Worm (Caenorhabditis elegans) whole organism, young adult: ENCODE data around the gene ZK121.2.

ENCODE experiments used
- C17E4.6 ChIP-seq: fragments of 200-800 bp; sonication (Bioruptor generic); IDR thresholded peaks from 2 replicates; pipeline ENCODE4 v1.3.6; 2022; ENCODE audit warnings: missing genetic modification reagents, missing genetic modification characterization, missing compliant biosample characterization
- F10E7.11 ChIP-seq: sonication (generic microtip); optimal IDR thresholded peaks from 2 replicates; lab custom pipeline; 2017; ENCODE audit warnings: mild to moderate bottlenecking, missing genetic modification characterization, moderate library complexity, missing compliant biosample characterization
- F55B11.4 ChIP-seq: sonication (generic microtip); optimal IDR thresholded peaks from 2 replicates; lab custom pipeline; 2016; ENCODE audit warnings: missing compliant biosample characterization, missing genetic modification characterization, borderline replicate concordance; ENCODE audit not compliant: insufficient read depth
- F57A8.1 ChIP-seq: fragments of 200-800 bp; sonication (Bioruptor generic); optimal IDR thresholded peaks from 2 replicates; lab custom pipeline; 2018; ENCODE audit warnings: mild to moderate bottlenecking, missing genetic modification characterization, moderate library complexity, missing compliant biosample characterization
- K11D2.4 ChIP-seq: fragments of 200-800 bp; sonication (Bioruptor generic); IDR thresholded peaks from 2 replicates; pipeline ENCODE4 v1.3.6; 2022; ENCODE audit warnings: missing genetic modification reagents, missing genetic modification characterization, missing compliant biosample characterization
- T07F8.4 ChIP-seq: sonication (generic microtip); optimal IDR thresholded peaks from 2 replicates; lab custom pipeline; 2016; ENCODE audit warnings: mild to moderate bottlenecking, missing genetic modification characterization, moderate library complexity, missing compliant biosample characterization
- T26A5.8 ChIP-seq: sonication (generic microtip); optimal IDR thresholded peaks from 2 replicates; lab custom pipeline; 2016; ENCODE audit warnings: missing genetic modification characterization, missing compliant biosample characterization
- Y53F4B.3 ChIP-seq: fragments of 200-800 bp; sonication (Bioruptor generic); IDR thresholded peaks from 2 replicates; pipeline ENCODE4 v1.3.6; 2022; ENCODE audit warnings: missing genetic modification reagents, missing genetic modification characterization, missing compliant biosample characterization
- Y53G8AR.9 ChIP-seq: fragments of 200-800 bp; sonication (Bioruptor generic); conservative IDR thresholded peaks from 2 replicates; pipeline ENCODE4 v1.3.6; 2022; ENCODE audit warnings: missing genetic modification reagents, missing genetic modification characterization, missing compliant biosample characterization
- ZK185.1 ChIP-seq: sonication (generic microtip); optimal IDR thresholded peaks from 2 replicates; lab custom pipeline; 2016; ENCODE audit warnings: mild to moderate bottlenecking, missing genetic modification characterization, missing compliant biosample characterization; ENCODE audit not compliant: poor library complexity, severe bottlenecking
- ama-1 ChIP-seq, 3 experiments: fragments of 150-350 bp in 1 of 3; sonication (generic microtip) in 2 of 3; optimal IDR thresholded peaks; 2 replicates each; lab custom pipeline; 2014 to 2018; ENCODE audit warnings: missing biosample characterization in 2 of 3, missing genetic modification characterization in 2 of 3, missing genetic modification reagents in 2 of 3
- aptf-2 ChIP-seq: fragments of 200-800 bp; sonication (Bioruptor generic); conservative IDR thresholded peaks from 2 replicates; pipeline ENCODE4 v1.3.6; 2022; ENCODE audit warnings: missing genetic modification reagents, missing genetic modification characterization, missing compliant biosample characterization
- athp-1 ChIP-seq: sonication (generic microtip); optimal IDR thresholded peaks from 2 replicates; lab custom pipeline; 2017; ENCODE audit warnings: mild to moderate bottlenecking, missing genetic modification characterization, missing compliant biosample characterization
- attf-3 ChIP-seq: fragments of 200-800 bp; sonication (Bioruptor generic); conservative IDR thresholded peaks from 2 replicates; pipeline ENCODE4 v1.3.6; 2022; ENCODE audit warnings: missing genetic modification reagents, missing genetic modification characterization, missing compliant biosample characterization
- attf-6 ChIP-seq: fragments of 200-800 bp; sonication (Bioruptor generic); IDR thresholded peaks from 2 replicates; pipeline ENCODE4 v1.3.6; 2022; ENCODE audit warnings: missing genetic modification reagents, missing genetic modification characterization, missing compliant biosample characterization
- chd-7 ChIP-seq: sonication (generic microtip); optimal IDR thresholded peaks from 2 replicates; lab custom pipeline; 2016; ENCODE audit warnings: mild to moderate bottlenecking, missing genetic modification characterization, moderate library complexity, missing compliant biosample characterization
- dox-1 ChIP-seq: fragments of 200-800 bp; sonication (Bioruptor generic); IDR thresholded peaks from 2 replicates; pipeline ENCODE4 v1.3.6; 2022; ENCODE audit warnings: missing genetic modification reagents, missing genetic modification characterization, missing compliant biosample characterization
- dpff-1 ChIP-seq: sonication (generic microtip); optimal IDR thresholded peaks from 2 replicates; lab custom pipeline; 2017; ENCODE audit warnings: mild to moderate bottlenecking, missing genetic modification characterization, missing compliant biosample characterization
- efl-1 ChIP-seq: fragments of 150-350 bp; optimal IDR thresholded peaks from 2 replicates; lab custom pipeline; 2014; ENCODE audit warnings: missing biosample characterization, missing genetic modification reagents, missing genetic modification characterization
- egl-44 ChIP-seq: fragments of 200-800 bp; sonication (Bioruptor generic); IDR thresholded peaks from 2 replicates; pipeline ENCODE4 v1.3.6; 2022; ENCODE audit warnings: missing genetic modification reagents, missing genetic modification characterization, missing compliant biosample characterization
- egrh-3 ChIP-seq: fragments of 200-800 bp; sonication (Bioruptor generic); IDR thresholded peaks from 2 replicates; pipeline ENCODE4 v1.3.6; 2022; ENCODE audit warnings: missing genetic modification reagents, missing genetic modification characterization, missing compliant biosample characterization
- ets-4 ChIP-seq: fragments of 200-800 bp; sonication (Bioruptor generic); optimal IDR thresholded peaks from 2 replicates; lab custom pipeline; 2018; ENCODE audit warnings: mild to moderate bottlenecking, missing genetic modification characterization, missing compliant biosample characterization
- fkh-3 ChIP-seq: sonication (generic microtip); optimal IDR thresholded peaks from 2 replicates; lab custom pipeline; 2016; ENCODE audit warnings: mild to moderate bottlenecking, missing genetic modification characterization, missing compliant biosample characterization
- gei-17 ChIP-seq: fragments of 200-800 bp; sonication (Bioruptor generic); optimal IDR thresholded peaks from 2 replicates; lab custom pipeline; 2018; ENCODE audit warnings: mild to moderate bottlenecking, missing genetic modification characterization, missing compliant biosample characterization
- lag-1 ChIP-seq: fragments of 200-800 bp; sonication (Bioruptor generic); IDR thresholded peaks from 2 replicates; pipeline ENCODE4 v1.3.6; 2022; ENCODE audit warnings: missing genetic modification reagents, missing genetic modification characterization, missing compliant biosample characterization
- lin-40 ChIP-seq: sonication (generic microtip); optimal IDR thresholded peaks from 2 replicates; lab custom pipeline; 2016; ENCODE audit warnings: missing genetic modification characterization, mild to moderate bottlenecking, missing compliant biosample characterization, missing genotype, missing genetic modification reagents
- lin-54 ChIP-seq: fragments of 200-800 bp; sonication (Bioruptor generic); optimal IDR thresholded peaks from 2 replicates; lab custom pipeline; 2018; ENCODE audit warnings: mild to moderate bottlenecking, missing genetic modification characterization, missing compliant biosample characterization
- madf-10 ChIP-seq: sonication (generic microtip); optimal IDR thresholded peaks from 2 replicates; lab custom pipeline; 2016; ENCODE audit warnings: mild to moderate bottlenecking, missing genetic modification characterization, missing compliant biosample characterization
- madf-8 ChIP-seq: fragments of 200-800 bp; sonication (Bioruptor generic); conservative IDR thresholded peaks from 2 replicates; pipeline ENCODE4 v1.3.6; 2022; ENCODE audit warnings: missing genetic modification reagents, missing genetic modification characterization, missing compliant biosample characterization
- mcd-1 ChIP-seq: fragments of 200-800 bp; sonication (Bioruptor generic); IDR thresholded peaks from 2 replicates; pipeline ENCODE4 v1.3.6; 2022; ENCODE audit warnings: missing genetic modification reagents, missing genetic modification characterization, missing compliant biosample characterization
- nhr-120 ChIP-seq: fragments of 200-800 bp; sonication (Bioruptor generic); IDR thresholded peaks from 2 replicates; pipeline ENCODE4 v1.3.6; 2022; ENCODE audit warnings: missing genetic modification characterization, missing compliant biosample characterization
- nhr-179 ChIP-seq: sonication (generic microtip); optimal IDR thresholded peaks from 2 replicates; lab custom pipeline; 2016; ENCODE audit warnings: mild to moderate bottlenecking, missing genetic modification characterization, missing compliant biosample characterization
- nhr-90 ChIP-seq: sonication (generic microtip); optimal IDR thresholded peaks from 2 replicates; lab custom pipeline; 2016; ENCODE audit warnings: missing genotype, mild to moderate bottlenecking, missing genetic modification characterization, missing compliant biosample characterization
- rec-8 ChIP-seq, 2 experiments: sonication (generic microtip); optimal IDR thresholded peaks; 2 replicates each; lab custom pipeline; 2016; ENCODE audit warnings: mild to moderate bottlenecking in 2 of 2, missing genetic modification characterization in 2 of 2, missing genetic modification reagents in 2 of 2, missing genotype in 2 of 2, missing biosample characterization in 1 of 2, missing compliant biosample characterization in 1 of 2, moderate library complexity in 1 of 2
- snpc-1.3 ChIP-seq: sonication (generic microtip); optimal IDR thresholded peaks from 2 replicates; lab custom pipeline; 2017; ENCODE audit warnings: missing genetic modification characterization, mild to moderate bottlenecking, missing compliant biosample characterization, antibody characterized with exemption, moderate library complexity, missing genotype, missing genetic modification reagents; ENCODE audit not compliant: insufficient read depth
- snpc-4 ChIP-seq, 5 experiments: fragments of 150-350 bp in 1 of 5; sonication (generic microtip) in 4 of 5; optimal IDR thresholded peaks; 2 replicates each; lab custom pipeline; 2014 to 2018; ENCODE audit warnings: missing genetic modification characterization in 5 of 5, missing biosample characterization in 3 of 5, antibody characterized with exemption in 2 of 5, mild to moderate bottlenecking in 2 of 5, missing compliant biosample characterization in 2 of 5, missing genotype in 2 of 5, moderate library complexity in 2 of 5, missing genetic modification reagents in 1 of 5
- somi-1 ChIP-seq: fragments of 200-800 bp; sonication (Bioruptor generic); optimal IDR thresholded peaks from 2 replicates; lab custom pipeline; 2018; ENCODE audit warnings: mild to moderate bottlenecking, missing genetic modification characterization, missing compliant biosample characterization
- sptf-2 ChIP-seq: fragments of 200-800 bp; sonication (Bioruptor generic); optimal IDR thresholded peaks from 2 replicates; lab custom pipeline; 2018; ENCODE audit warnings: mild to moderate bottlenecking, missing genetic modification characterization, missing compliant biosample characterization
- tbx-9 ChIP-seq: sonication (generic microtip); optimal IDR thresholded peaks from 2 replicates; lab custom pipeline; 2016; ENCODE audit warnings: borderline replicate concordance, missing genetic modification characterization, inconsistent platforms, missing compliant biosample characterization
- unc-130 ChIP-seq: sonication (generic microtip); optimal IDR thresholded peaks from 2 replicates; lab custom pipeline; 2016; ENCODE audit warnings: missing genetic modification reagents, missing genetic modification characterization, missing compliant biosample characterization
- unc-62 ChIP-seq: fragments of 150-350 bp; optimal IDR thresholded peaks from 2 replicates; lab custom pipeline; 2014; ENCODE audit warnings: missing biosample characterization, missing genetic modification reagents, missing genetic modification characterization
- xnd-1 ChIP-seq: sonication (generic microtip); optimal IDR thresholded peaks from 2 replicates; lab custom pipeline; 2016; ENCODE audit warnings: missing genotype, missing genetic modification reagents, missing genetic modification characterization, missing compliant biosample characterization
- ztf-22 ChIP-seq: fragments of 200-800 bp; sonication (Bioruptor generic); optimal IDR thresholded peaks from 2 replicates; lab custom pipeline; 2018; ENCODE audit warnings: mild to moderate bottlenecking, missing genetic modification characterization, moderate library complexity, missing compliant biosample characterization
- ztf-25 ChIP-seq: fragments of 200-800 bp; sonication (Bioruptor generic); IDR thresholded peaks from 2 replicates; pipeline ENCODE4 v1.3.6; 2022; ENCODE audit warnings: missing genetic modification reagents, missing genetic modification characterization, missing compliant biosample characterization
- ztf-3 ChIP-seq: fragments of 200-800 bp; sonication (Bioruptor generic); optimal IDR thresholded peaks from 2 replicates; lab custom pipeline; 2018; ENCODE audit warnings: mild to moderate bottlenecking, missing genetic modification characterization, missing compliant biosample characterization

ZK121.2 gene

DNA sequence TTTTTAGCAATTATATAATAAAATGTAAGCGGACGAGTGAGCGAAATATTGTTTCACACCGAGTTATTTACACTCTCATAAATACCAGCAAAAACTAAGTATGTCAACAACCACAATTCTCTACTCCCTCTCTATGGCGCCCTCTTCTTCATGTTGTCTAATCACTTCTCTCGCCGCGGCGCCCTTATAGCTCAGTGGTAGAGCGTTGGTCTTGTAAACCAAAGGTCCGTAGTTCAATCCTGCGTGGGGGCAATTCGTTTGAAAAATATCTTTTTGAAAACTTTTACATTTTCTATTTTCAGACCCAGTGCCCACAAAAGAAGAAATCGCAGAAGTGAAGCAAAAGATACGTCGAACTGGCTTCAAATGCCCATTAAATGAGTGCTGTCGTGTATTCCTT lies 35.8 kb upstream of the ZK121.2 start (continued):
- TF ChIP-seq athp-1 (peak; percentile 89), nhr-179 (tag; lab: Kevin White, UChicago) (peak; percentile 31), lag-1 (GFP tag; lab: Robert Waterston, UW) (peak; percentile 64; the same call in 1 of the 2 replicates), nhr-90 (tag; lab: Kevin White, UChicago) (peak; percentile 95), F10E7.11 (tag; lab: Kevin White, UChicago) (peak; percentile 57), lin-54 (GFP tag; lab: Kevin White, UChicago) (peak; percentile 74), ztf-22 (GFP tag; lab: Kevin White, UChicago) (no peak), madf-8 (GFP tag; lab: Robert Waterston, UW) (peak; percentile 59), T26A5.8 (peak; percentile 68), F55B11.4 (tag; lab: Kevin White, UChicago) (no peak), gei-17 (no peak), egl-44 (peak; percentile 87; the same call in 1 of the 2 replicates), unc-62 (GFP tag; lab: Kevin White, UChicago) (no peak), Y53F4B.3 (no peak; the same call in 1 of the 2 replicates), madf-10 (tag; lab: Kevin White, UChicago) (peak; percentile 51), C17E4.6 (GFP tag; lab: Robert Waterston, UW) (no peak; the same call in 1 of the 2 replicates), ZK185.1 (peak; percentile 94), aptf-2 (GFP tag; lab: Robert Waterston, UW) (peak; percentile 72; the same call in 1 of the 2 replicates), K11D2.4 (GFP tag; lab: Robert Waterston, UW) (no peak), dox-1 (GFP tag; lab: Robert Waterston, UW) (no peak; the same call in 1 of the 2 replicates), fkh-3 (tag; lab: Kevin White, UChicago) (peak; percentile 81), sptf-2 (GFP tag; lab: Kevin White, UChicago) (no peak), ztf-3 (no peak), Y53G8AR.9 (GFP tag; lab: Robert Waterston, UW) (peak; percentile 68; the same call in 1 of the 2 replicates), attf-6 (GFP tag; lab: Robert Waterston, UW) (peak; percentile 68; the same call in 1 of the 2 replicates), snpc-1.3 (tag; lab: Kevin White, UChicago) (peak; percentile 75), mcd-1 (GFP tag; lab: Robert Waterston, UW) (no peak; the same call in 1 of the 2 replicates), somi-1 (GFP tag; lab: Kevin White, UChicago) (peak; percentile 76), lin-40 (peak; percentile 49), efl-1 (peak; percentile 11), rec-8 (tag; optimal IDR thresholded peaks at IDR 0.05; lab: Kevin White, UChicago) (peak; percentile 83 to 93), egrh-3 (GFP tag; lab: Robert Waterston, UW) (peak; percentile 60; the same call in 1 of the 2 replicates), unc-130 (GFP tag; lab: Kevin White, UChicago) (peak; percentile 66), attf-3 (GFP tag; lab: Robert Waterston, UW) (peak; percentile 58), ets-4 (GFP tag; lab: Kevin White, UChicago) (no peak), ztf-25 (peak; percentile 99), snpc-4 (GFP tag; optimal IDR thresholded peaks at IDR 0.05; lab: Kevin White, UChicago) (peak; percentile 52), snpc-4 (tag; optimal IDR thresholded peaks at IDR 0.05; lab: Kevin White, UChicago) (peak in 1 of 4 experiments; percentile 78), ama-1 (optimal IDR thresholded peaks at IDR 0.05; lab: Kevin White, UChicago) (no peak), ama-1 (GFP tag; optimal IDR thresholded peaks at IDR 0.05; lab: Kevin White, UChicago) (peak; percentile 57 to 76), tbx-9 (no peak), xnd-1 (tag; lab: Kevin White, UChicago) (peak; percentile 18), F57A8.1 (GFP tag; lab: Kevin White, UChicago) (peak; percentile 69), nhr-120 (peak; percentile 94), T07F8.4 (tag; lab: Kevin White, UChicago) (peak; percentile 70), dpff-1 (tag; lab: Kevin White, UChicago) (no peak), chd-7 (tag; lab: Kevin White, UChicago) (peak; percentile 74)
